Worm (Caenorhabditis elegans): Measurements from ENCODE around the gene lbp-8.

- no peak for TF ChIP-seq snpc-4 (tag; optimal IDR thresholded peaks at IDR 0.05)
- TF ChIP-seq nhr-77 (tag; optimal IDR thresholded peaks at IDR 0.05): no peak
- no peak for TF ChIP-seq nhr-28 (tag; optimal IDR thresholded peaks at IDR 0.05)
- TF ChIP-seq nhr-90 (tag; optimal IDR thresholded peaks at IDR 0.05; ENCODE audit: poor library complexity): no peak
- no peak for TF ChIP-seq lsy-2 (tag; optimal IDR thresholded peaks at IDR 0.05)
- no peak for TF ChIP-seq sptf-1 (tag; optimal IDR thresholded peaks at IDR 0.05)
- TF ChIP-seq blmp-1 (tag; optimal IDR thresholded peaks at IDR 0.05): no peak
- no peak for TF ChIP-seq unc-130 (tag; optimal IDR thresholded peaks at IDR 0.05)
- no peak for TF ChIP-seq pqm-1 (tag; optimal IDR thresholded peaks at IDR 0.05)
Observed at ce11 chrV:13931225-13931624, 40.7 kb downstream of the lbp-8 start, which contains the start of gene C06B3.16.

All from whole organism, L1 larva.